Fruit fly (Drosophila melanogaster) whole organism: ENCODE results near the gene Orct.

Experiments
- CG8478 ChIP-seq: fragments of >200 bp; optimal IDR thresholded peaks from 2 replicates; lab custom pipeline; 2018; ENCODE audit warnings: inconsistent platforms
- Dll ChIP-seq: fragments of >200 bp; optimal IDR thresholded peaks from 2 replicates; lab custom pipeline; 2017

DNA sequence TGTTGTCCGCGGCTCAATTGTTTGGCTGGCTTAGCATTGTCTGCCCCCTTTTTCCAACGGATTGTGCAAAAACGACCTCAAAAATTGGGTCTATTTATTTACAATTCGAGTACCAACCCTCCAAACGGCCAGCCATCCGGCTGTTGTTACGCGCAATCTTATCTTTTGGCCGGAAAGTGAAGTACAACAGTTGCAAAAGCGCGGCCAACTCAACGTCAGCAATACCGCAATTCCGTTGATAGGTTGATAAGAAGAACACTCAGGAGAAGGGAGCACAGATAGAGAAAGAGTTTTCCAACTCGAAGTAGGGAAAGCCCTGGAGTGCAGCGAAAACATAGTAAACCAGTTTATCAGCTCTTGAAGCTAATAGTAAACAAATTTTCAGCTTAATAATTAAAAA lies 20.9 kb downstream of the Orct start:
- TF ChIP-seq CG8478 (no peak), Dll (no peak)
